Fruit fly (Drosophila melanogaster): Measurements from ENCODE around the gene Pcyt1.

Pcyt1 gene

dm6 chr3L:1538314-1538854 lies 7.5 kb upstream of the Pcyt1 start:
- TF ChIP-seq CTCF (optimal IDR thresholded peaks at IDR 0.05) (no peak), CG8478 (optimal IDR thresholded peaks at IDR 0.05) (no peak)

- TF ChIP-seq CG8478 (optimal IDR thresholded peaks at IDR 0.05), result no peak
- TF ChIP-seq CTCF (optimal IDR thresholded peaks at IDR 0.05), result no peak
Observed at dm6 chr3L:1546349-1547116, 641 bp downstream of the Pcyt1 start.

dm6 chr3L:1547117-1547507 lies 1.2 kb downstream of the Pcyt1 start:
- no peak for TF ChIP-seq CTCF (optimal IDR thresholded peaks at IDR 0.05)
- TF ChIP-seq CG8478 (optimal IDR thresholded peaks at IDR 0.05), result no peak

dm6 chr3L:1548345-1548970 lies 2.6 kb downstream of the Pcyt1 start:
- TF ChIP-seq CTCF (optimal IDR thresholded peaks at IDR 0.05) (no peak), CG8478 (optimal IDR thresholded peaks at IDR 0.05) (no peak)

- TF ChIP-seq CG8478 (optimal IDR thresholded peaks at IDR 0.05) (no peak), CTCF (optimal IDR thresholded peaks at IDR 0.05) (no peak)
Observed at dm6 chr3L:1549148-1549547, 3.3 kb downstream of the Pcyt1 start.

- TF ChIP-seq CTCF (optimal IDR thresholded peaks at IDR 0.05) (no peak), CG8478 (optimal IDR thresholded peaks at IDR 0.05) (no peak)
Observed at dm6 chr3L:1549634-1550071, 3.8 kb downstream of the Pcyt1 start.

- TF ChIP-seq CG8478 (optimal IDR thresholded peaks at IDR 0.05) (no peak), CTCF (optimal IDR thresholded peaks at IDR 0.05) (no peak)
Observed at dm6 chr3L:1550914-1551313, 5.0 kb downstream of the Pcyt1 start.

- TF ChIP-seq CTCF (optimal IDR thresholded peaks at IDR 0.05) (no peak), CG8478 (optimal IDR thresholded peaks at IDR 0.05) (no peak)
Observed at dm6 chr3L:1553193-1553592, 7.3 kb downstream of the Pcyt1 start, which contains the start of gene Pcyt2. Gene Pcyt2, plus strand, starts transcription at chr3L:1553493.

- no peak for TF ChIP-seq CG8478 (optimal IDR thresholded peaks at IDR 0.05)
- no peak for TF ChIP-seq CTCF (optimal IDR thresholded peaks at IDR 0.05)
Observed at dm6 chr3L:1558178-1558788, 12.4 kb downstream of the Pcyt1 start, which contains the start of the genes Pex10 and CG12099. Gene Pex10, plus strand, starts transcription at chr3L:1558228. Gene CG12099, minus strand, starts transcription at chr3L:1558484.

- TF ChIP-seq CG8478 (optimal IDR thresholded peaks at IDR 0.05) (no peak), CTCF (optimal IDR thresholded peaks at IDR 0.05) (no peak)
Observed at dm6 chr3L:1565092-1565491, 19.2 kb downstream of the Pcyt1 start, which contains the start of gene CG12003. Gene CG12003, plus strand, starts transcription at chr3L:1565392.

- TF ChIP-seq CG8478 (optimal IDR thresholded peaks at IDR 0.05) (no peak), CTCF (optimal IDR thresholded peaks at IDR 0.05) (no peak)
Observed at dm6 chr3L:1568225-1569161, 22.6 kb downstream of the Pcyt1 start, which contains the start of gene CG7879. Gene CG7879, minus strand, starts transcription at chr3L:1568608.

- no peak for TF ChIP-seq CG8478 (optimal IDR thresholded peaks at IDR 0.05)
Observed at dm6 chr3L:1569162-1569965, 23.5 kb downstream of the Pcyt1 start, which contains the start of gene Tmep. Gene Tmep, plus strand, starts transcription at chr3L:1569181.

- no peak for TF ChIP-seq CTCF (optimal IDR thresholded peaks at IDR 0.05)
- TF ChIP-seq CG8478 (optimal IDR thresholded peaks at IDR 0.05), result no peak
Observed at dm6 chr3L:1569966-1570276, 24.0 kb downstream of the Pcyt1 start.

- TF ChIP-seq CTCF (optimal IDR thresholded peaks at IDR 0.05), result no peak
- TF ChIP-seq CG8478 (optimal IDR thresholded peaks at IDR 0.05), result no peak
Observed at dm6 chr3L:1571077-1571476, 25.2 kb downstream of the Pcyt1 start.
